Worm (Caenorhabditis elegans) whole organism, L4/young adult: ENCODE data around the gene tni-4.
"Not testable (repeated sequence)": the region's sequence is repeated elsewhere in the genome, so short reads cannot be mapped to it uniquely, and the experiment has no call there.

ENCODE experiments used
- W03F9.2 ChIP-seq: fragments of 150-350 bp; optimal IDR thresholded peaks from 2 replicates; lab custom pipeline; 2014; ENCODE audit warnings: missing biosample characterization, missing genetic modification characterization
- dao-5 ChIP-seq: sonication (generic microtip); optimal IDR thresholded peaks from 2 replicates; lab custom pipeline; 2016; ENCODE audit warnings: missing genotype, missing genetic modification characterization, moderate library complexity, missing compliant biosample characterization
- him-1 ChIP-seq: sonication (generic microtip); optimal IDR thresholded peaks from 2 replicates; lab custom pipeline; 2016; ENCODE audit warnings: missing genotype, missing genetic modification reagents, missing genetic modification characterization, missing compliant biosample characterization

Gene tni-4

DNA sequence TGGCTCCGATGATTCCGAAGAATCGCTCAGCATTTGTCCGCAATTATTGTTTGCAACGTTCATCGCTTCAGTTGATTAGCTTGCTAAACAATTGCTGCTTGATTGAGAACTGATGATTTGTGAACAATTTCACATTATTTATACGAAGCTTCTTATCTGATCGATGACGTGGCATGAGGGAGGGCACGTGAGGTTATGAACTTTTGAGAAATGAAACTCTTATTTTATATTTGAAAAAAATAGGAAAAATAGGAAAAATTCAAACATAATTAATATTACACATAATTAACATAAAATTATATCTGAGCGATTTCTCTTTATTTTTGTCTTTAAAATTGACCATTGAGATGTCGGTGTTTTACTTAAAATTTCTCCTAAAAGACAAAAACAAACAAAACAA is 50.3 kb downstream of the tni-4 start, which contains the start of gene F36H12.10:
Gene F36H12.10 (minus strand): TSS at position 101 of the 400 bp plus-strand sequence.
- TF ChIP-seq W03F9.2, him-1, dao-5 (tag; lab: Kevin White, UChicago): not testable (repeated sequence)
